Worm (Caenorhabditis elegans) whole organism, young adult: ENCODE measurements around the gene R02D5.9.
A peak's percentile ranks its signal among the peaks of the same experiment; 100 is the strongest.

Experiments
- B0035.1 ChIP-seq: sonication (generic microtip); optimal IDR thresholded peaks from 2 replicates; lab custom pipeline; 2016; ENCODE audit warnings: missing genetic modification characterization, mild to moderate bottlenecking, missing compliant biosample characterization, missing genotype, missing genetic modification reagents
- D2030.7 ChIP-seq: fragments of 200-800 bp; sonication (Bioruptor generic); IDR thresholded peaks from 2 replicates; pipeline ENCODE4 v1.3.6; 2022; ENCODE audit warnings: missing genetic modification reagents, missing genetic modification characterization, missing compliant biosample characterization
- F22D6.2 ChIP-seq: sonication (generic microtip); optimal IDR thresholded peaks from 2 replicates; lab custom pipeline; 2016; ENCODE audit warnings: mild to moderate bottlenecking, missing genetic modification characterization, missing compliant biosample characterization
- F33H1.4 ChIP-seq: fragments of 200-800 bp; sonication (Bioruptor generic); IDR thresholded peaks from 2 replicates; pipeline ENCODE4 v1.3.6; 2022; ENCODE audit warnings: missing genetic modification reagents, missing genetic modification characterization, missing compliant biosample characterization
- F37B4.10 ChIP-seq: fragments of 200-800 bp; sonication (Bioruptor generic); IDR thresholded peaks from 2 replicates; pipeline ENCODE4 v1.3.6; 2022; ENCODE audit warnings: missing genetic modification characterization, missing compliant biosample characterization
- F52B5.7 ChIP-seq: sonication (generic microtip); optimal IDR thresholded peaks from 2 replicates; lab custom pipeline; 2016; ENCODE audit warnings: mild to moderate bottlenecking, missing genetic modification characterization, missing compliant biosample characterization
- K12H6.12 ChIP-seq: fragments of 200-800 bp; sonication (Bioruptor generic); optimal IDR thresholded peaks from 2 replicates; lab custom pipeline; 2018; ENCODE audit warnings: mild to moderate bottlenecking, missing genetic modification characterization, missing compliant biosample characterization
- T07F8.4 ChIP-seq: sonication (generic microtip); optimal IDR thresholded peaks from 2 replicates; lab custom pipeline; 2016; ENCODE audit warnings: mild to moderate bottlenecking, missing genetic modification characterization, moderate library complexity, missing compliant biosample characterization
- Y53G8AR.9 ChIP-seq: fragments of 200-800 bp; sonication (Bioruptor generic); conservative IDR thresholded peaks from 2 replicates; pipeline ENCODE4 v1.3.6; 2022; ENCODE audit warnings: missing genetic modification reagents, missing genetic modification characterization, missing compliant biosample characterization
- Y56A3A.18 ChIP-seq: fragments of 200-800 bp; sonication (Bioruptor generic); IDR thresholded peaks from 2 replicates; pipeline ENCODE4 v1.3.6; 2022; ENCODE audit warnings: missing genetic modification reagents, missing genetic modification characterization, missing compliant biosample characterization
- Y79H2A.3 ChIP-seq: fragments of 200-800 bp; sonication (Bioruptor generic); conservative IDR thresholded peaks from 2 replicates; pipeline ENCODE4 v1.3.6; 2022; ENCODE audit warnings: missing genetic modification reagents, missing genetic modification characterization, missing compliant biosample characterization
- atf-7 ChIP-seq: sonication (generic microtip); optimal IDR thresholded peaks from 2 replicates; lab custom pipeline; 2017; ENCODE audit warnings: mild to moderate bottlenecking, missing genetic modification characterization, missing compliant biosample characterization
- ceh-100 ChIP-seq: fragments of 200-800 bp; sonication (Bioruptor generic); IDR thresholded peaks from 2 replicates; pipeline ENCODE4 v1.3.6; 2022; ENCODE audit warnings: missing genetic modification reagents, missing genetic modification characterization, missing compliant biosample characterization
- chd-7 ChIP-seq: sonication (generic microtip); optimal IDR thresholded peaks from 2 replicates; lab custom pipeline; 2016; ENCODE audit warnings: mild to moderate bottlenecking, missing genetic modification characterization, moderate library complexity, missing compliant biosample characterization
- dox-1 ChIP-seq: fragments of 200-800 bp; sonication (Bioruptor generic); IDR thresholded peaks from 2 replicates; pipeline ENCODE4 v1.3.6; 2022; ENCODE audit warnings: missing genetic modification reagents, missing genetic modification characterization, missing compliant biosample characterization
- gei-17 ChIP-seq: fragments of 200-800 bp; sonication (Bioruptor generic); optimal IDR thresholded peaks from 2 replicates; lab custom pipeline; 2018; ENCODE audit warnings: mild to moderate bottlenecking, missing genetic modification characterization, missing compliant biosample characterization
- him-1 ChIP-seq: sonication (generic microtip); optimal IDR thresholded peaks from 2 replicates; lab custom pipeline; 2016; ENCODE audit warnings: missing genotype, missing genetic modification reagents, missing genetic modification characterization, missing compliant biosample characterization
- hlh-26 ChIP-seq: fragments of 200-800 bp; sonication (Bioruptor generic); conservative IDR thresholded peaks from 2 replicates; pipeline ENCODE4 v1.3.6; 2022; ENCODE audit warnings: missing genetic modification reagents, missing genetic modification characterization, missing compliant biosample characterization
- hsf-1 ChIP-seq: fragments of 200-800 bp; sonication (Bioruptor generic); IDR thresholded peaks from 2 replicates; pipeline ENCODE4 v1.3.6; 2022; ENCODE audit warnings: missing genetic modification reagents, missing genetic modification characterization, missing compliant biosample characterization
- lag-1 ChIP-seq: fragments of 200-800 bp; sonication (Bioruptor generic); IDR thresholded peaks from 2 replicates; pipeline ENCODE4 v1.3.6; 2022; ENCODE audit warnings: missing genetic modification reagents, missing genetic modification characterization, missing compliant biosample characterization
- let-607 ChIP-seq, 2 experiments: fragments of 200-800 bp in 1 of 2; sonication (Bioruptor generic) in 1 of 2; sonication (generic microtip) in 1 of 2; optimal IDR thresholded peaks; 2 replicates each; lab custom pipeline; 2016 to 2018; ENCODE audit warnings: mild to moderate bottlenecking in 2 of 2, missing compliant biosample characterization in 2 of 2, missing genetic modification characterization in 2 of 2, moderate library complexity in 2 of 2, missing genotype in 1 of 2
- lin-26 ChIP-seq: fragments of 200-800 bp; sonication (Bioruptor generic); IDR thresholded peaks from 2 replicates; pipeline ENCODE4 v1.3.6; 2022; ENCODE audit warnings: missing genetic modification reagents, missing genetic modification characterization, missing compliant biosample characterization
- madf-10 ChIP-seq: sonication (generic microtip); optimal IDR thresholded peaks from 2 replicates; lab custom pipeline; 2016; ENCODE audit warnings: mild to moderate bottlenecking, missing genetic modification characterization, missing compliant biosample characterization
- mcd-1 ChIP-seq: fragments of 200-800 bp; sonication (Bioruptor generic); IDR thresholded peaks from 2 replicates; pipeline ENCODE4 v1.3.6; 2022; ENCODE audit warnings: missing genetic modification reagents, missing genetic modification characterization, missing compliant biosample characterization
- mes-4 ChIP-seq: sonication (generic microtip); optimal IDR thresholded peaks from 2 replicates; lab custom pipeline; 2016; ENCODE audit warnings: missing genotype, missing genetic modification characterization, missing compliant biosample characterization
- nfya-1 ChIP-seq: sonication (generic microtip); optimal IDR thresholded peaks from 2 replicates; lab custom pipeline; 2017; ENCODE audit warnings: antibody characterized with exemption, missing compliant biosample characterization, missing genetic modification characterization, borderline replicate concordance; ENCODE audit not compliant: insufficient read depth
- nhr-120 ChIP-seq: fragments of 200-800 bp; sonication (Bioruptor generic); IDR thresholded peaks from 2 replicates; pipeline ENCODE4 v1.3.6; 2022; ENCODE audit warnings: missing genetic modification characterization, missing compliant biosample characterization
- nhr-179 ChIP-seq: sonication (generic microtip); optimal IDR thresholded peaks from 2 replicates; lab custom pipeline; 2016; ENCODE audit warnings: mild to moderate bottlenecking, missing genetic modification characterization, missing compliant biosample characterization
- nhr-80 ChIP-seq: sonication (generic microtip); optimal IDR thresholded peaks from 2 replicates; lab custom pipeline; 2016; ENCODE audit warnings: missing genetic modification characterization, missing compliant biosample characterization
- nhr-90 ChIP-seq: sonication (generic microtip); optimal IDR thresholded peaks from 2 replicates; lab custom pipeline; 2016; ENCODE audit warnings: missing genotype, mild to moderate bottlenecking, missing genetic modification characterization, missing compliant biosample characterization
- repo-1 ChIP-seq: sonication (generic microtip); optimal IDR thresholded peaks from 2 replicates; lab custom pipeline; 2017; ENCODE audit warnings: mild to moderate bottlenecking, missing genetic modification characterization, missing compliant biosample characterization
- snpc-4 ChIP-seq, 5 experiments: fragments of 150-350 bp in 1 of 5; sonication (generic microtip) in 4 of 5; optimal IDR thresholded peaks; 2 replicates each; lab custom pipeline; 2014 to 2018; ENCODE audit warnings: missing genetic modification characterization in 5 of 5, missing biosample characterization in 3 of 5, antibody characterized with exemption in 2 of 5, mild to moderate bottlenecking in 2 of 5, missing compliant biosample characterization in 2 of 5, missing genotype in 2 of 5, moderate library complexity in 2 of 5, missing genetic modification reagents in 1 of 5
- sptf-2 ChIP-seq: fragments of 200-800 bp; sonication (Bioruptor generic); optimal IDR thresholded peaks from 2 replicates; lab custom pipeline; 2018; ENCODE audit warnings: mild to moderate bottlenecking, missing genetic modification characterization, missing compliant biosample characterization
- tbx-9 ChIP-seq: sonication (generic microtip); optimal IDR thresholded peaks from 2 replicates; lab custom pipeline; 2016; ENCODE audit warnings: borderline replicate concordance, missing genetic modification characterization, inconsistent platforms, missing compliant biosample characterization
- tlf-1 ChIP-seq: fragments of 200-800 bp; sonication (Bioruptor generic); optimal IDR thresholded peaks from 2 replicates; lab custom pipeline; 2018; ENCODE audit warnings: mild to moderate bottlenecking, missing genetic modification characterization, missing compliant biosample characterization
- xnd-1 ChIP-seq: sonication (generic microtip); optimal IDR thresholded peaks from 2 replicates; lab custom pipeline; 2016; ENCODE audit warnings: missing genotype, missing genetic modification reagents, missing genetic modification characterization, missing compliant biosample characterization
- ztf-18 ChIP-seq: sonication (generic microtip); optimal IDR thresholded peaks from 2 replicates; lab custom pipeline; 2016; ENCODE audit warnings: missing genotype, mild to moderate bottlenecking, missing genetic modification characterization, missing compliant biosample characterization
- ztf-25 ChIP-seq: fragments of 200-800 bp; sonication (Bioruptor generic); IDR thresholded peaks from 2 replicates; pipeline ENCODE4 v1.3.6; 2022; ENCODE audit warnings: missing genetic modification reagents, missing genetic modification characterization, missing compliant biosample characterization
- ztf-3 ChIP-seq: fragments of 200-800 bp; sonication (Bioruptor generic); optimal IDR thresholded peaks from 2 replicates; lab custom pipeline; 2018; ENCODE audit warnings: mild to moderate bottlenecking, missing genetic modification characterization, missing compliant biosample characterization

The R02D5.9 gene

DNA sequence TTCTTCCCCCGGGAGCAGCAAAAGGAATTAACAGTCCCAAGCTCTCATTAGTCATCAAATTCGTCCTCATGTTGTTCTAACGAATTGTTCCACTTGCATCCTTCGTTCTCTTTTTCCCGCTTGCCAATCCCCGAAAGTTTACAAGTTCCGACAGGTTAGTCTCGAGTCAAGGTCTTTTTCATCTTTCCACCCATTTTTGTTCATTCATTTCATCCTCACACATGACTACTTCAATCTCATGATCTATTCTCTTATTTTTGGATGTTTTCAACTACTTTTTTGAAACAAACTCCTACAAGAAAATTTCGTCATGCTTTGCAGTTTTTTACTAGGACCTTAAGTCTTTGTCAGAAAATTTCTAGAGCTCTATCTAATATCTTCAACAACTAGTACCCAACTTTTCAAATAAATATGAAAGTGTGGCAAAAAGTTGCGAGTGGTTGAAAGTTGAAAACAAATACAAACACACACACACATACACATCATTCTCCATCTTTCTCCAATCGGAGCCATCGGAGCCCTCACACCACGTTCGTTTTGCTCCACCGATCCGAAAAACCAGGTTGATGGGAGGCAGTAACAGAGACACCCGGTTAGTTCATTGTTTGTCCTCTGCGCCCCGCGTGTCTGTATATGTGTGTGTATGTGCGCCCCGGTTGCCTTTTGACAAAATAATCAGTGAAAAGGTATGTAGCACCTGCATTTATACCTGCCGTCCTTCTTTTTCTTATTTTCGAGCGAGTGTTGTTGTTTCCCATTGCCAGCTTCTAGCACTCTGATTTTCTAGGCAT is 11.7 kb downstream of the R02D5.9 start:
- TF ChIP-seq dox-1 (GFP tag; lab: Robert Waterston, UW) (peak; percentile 51; the same call in 1 of the 2 replicates), lin-26 (GFP tag; lab: Robert Waterston, UW) (peak; percentile 30; the same call in 1 of the 2 replicates), tbx-9 (no peak), nhr-80 (tag; lab: Kevin White, UChicago) (peak; percentile 21)

DNA sequence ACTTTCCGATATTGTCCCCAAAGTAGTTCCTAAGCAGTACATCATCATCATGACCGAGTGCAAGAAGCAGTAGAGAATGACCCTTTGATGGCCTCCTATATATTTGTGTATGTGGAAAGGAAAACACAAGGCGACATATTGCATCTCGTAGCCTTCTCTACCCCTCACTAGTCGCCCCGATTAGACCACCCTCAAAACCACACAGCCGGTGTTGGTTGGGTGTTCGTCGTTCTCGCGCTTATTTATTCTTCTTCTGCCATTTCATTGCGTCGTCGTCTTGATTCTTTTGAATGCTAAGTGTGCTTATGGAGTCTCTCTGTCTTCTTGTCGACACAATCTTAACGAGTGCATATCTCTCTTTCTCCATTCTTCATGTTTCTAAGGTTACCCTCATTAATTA is 12.7 kb downstream of the R02D5.9 start:
- TF ChIP-seq ceh-100 (GFP tag; lab: Robert Waterston, UW) (no peak), F22D6.2 (tag; lab: Kevin White, UChicago) (no peak), F52B5.7 (no peak), hlh-26 (no peak), T07F8.4 (tag; lab: Kevin White, UChicago) (no peak), madf-10 (tag; lab: Kevin White, UChicago) (no peak), chd-7 (tag; lab: Kevin White, UChicago) (no peak), nfya-1 (tag; lab: Kevin White, UChicago) (no peak), atf-7 (tag; lab: Kevin White, UChicago) (no peak), D2030.7 (GFP tag; lab: Robert Waterston, UW) (no peak), him-1 (tag; lab: Kevin White, UChicago) (no peak), hsf-1 (GFP tag; lab: Robert Waterston, UW) (no peak), xnd-1 (no peak), mcd-1 (GFP tag; lab: Robert Waterston, UW) (no peak)
- TF ChIP-seq, all 124 proteins: peak for 0

DNA sequence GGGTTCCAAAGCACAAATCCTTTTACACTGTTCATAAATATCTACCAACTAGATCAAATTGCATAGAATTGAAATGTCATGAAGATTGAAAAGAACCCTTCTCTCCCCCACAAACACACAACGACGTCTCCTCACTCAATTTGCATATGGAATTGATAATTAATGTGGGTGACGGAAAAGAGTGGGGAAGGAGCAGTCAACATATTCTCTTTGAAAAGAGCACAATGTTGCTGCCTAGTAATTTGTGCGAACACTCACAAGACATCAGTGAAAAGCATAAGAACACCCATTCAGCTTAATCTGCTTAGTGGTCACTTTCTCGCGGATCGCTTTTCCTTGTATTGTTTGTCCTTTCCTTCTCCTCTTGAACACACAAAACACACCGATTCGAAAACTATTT is 14.5 kb downstream of the R02D5.9 start:
- 0 out of 2 replicates have a peak, but pooled peaks have one; percentile 36 for TF ChIP-seq Y56A3A.18
- TF ChIP-seq ztf-3 (GFP tag; lab: Kevin White, UChicago): no peak
- no peak for TF ChIP-seq nhr-179 (tag; lab: Kevin White, UChicago)

DNA sequence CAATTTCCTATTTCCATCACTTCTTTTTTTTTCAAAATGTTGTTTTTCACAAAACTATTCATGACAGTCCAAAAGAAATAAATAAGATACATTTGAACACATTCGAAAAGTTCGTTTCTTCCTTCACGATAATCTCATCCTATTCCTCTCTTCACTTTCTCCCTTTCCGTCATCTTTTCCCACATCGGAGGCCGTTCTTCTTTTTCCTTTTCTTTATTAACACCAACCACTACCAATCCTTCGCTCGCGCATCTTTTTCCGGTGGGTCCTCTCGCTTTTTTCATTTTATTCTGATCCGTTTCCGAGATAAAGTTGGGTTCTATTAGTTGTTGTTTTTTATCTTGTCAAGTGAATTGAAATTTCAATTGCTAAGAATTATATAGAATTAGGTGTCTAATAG is 15.4 kb downstream of the R02D5.9 start:
- TF ChIP-seq chd-7 (tag; lab: Kevin White, UChicago) (no peak), lag-1 (no peak), tlf-1 (no peak), Y79H2A.3 (GFP tag; lab: Robert Waterston, UW) (no peak), Y53G8AR.9 (GFP tag; lab: Robert Waterston, UW) (no peak), gei-17 (GFP tag; lab: Kevin White, UChicago) (no peak), nhr-90 (no peak), T07F8.4 (tag; lab: Kevin White, UChicago) (no peak), mes-4 (no peak), ztf-18 (tag; lab: Kevin White, UChicago) (no peak), hsf-1 (GFP tag; lab: Robert Waterston, UW) (no peak), nhr-179 (tag; lab: Kevin White, UChicago) (no peak), sptf-2 (no peak)

DNA sequence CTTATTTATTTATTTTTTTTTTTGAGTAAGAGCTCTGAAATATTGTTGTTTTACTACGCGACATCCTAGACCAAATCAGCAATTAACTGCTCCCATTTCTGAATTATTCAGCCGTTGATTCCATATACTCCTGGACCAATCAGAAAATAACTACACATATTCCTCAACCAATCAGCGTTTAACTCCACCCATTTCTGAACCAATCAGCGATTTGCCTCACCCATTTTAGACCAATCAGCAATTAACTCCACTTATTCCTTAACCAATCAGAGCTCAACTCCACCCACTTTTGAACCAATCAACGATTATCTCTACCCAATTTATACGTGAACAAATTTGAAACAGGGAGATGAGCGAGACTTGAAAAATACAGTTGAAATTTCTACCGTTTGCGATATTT is 17.3 kb downstream of the R02D5.9 start:
- no peak for TF ChIP-seq ztf-18 (tag; lab: Kevin White, UChicago)
- no peak for TF ChIP-seq let-607 (tag; optimal IDR thresholded peaks at IDR 0.05; lab: Kevin White, UChicago)
- no peak for TF ChIP-seq F33H1.4 (GFP tag; lab: Robert Waterston, UW)
- no peak for TF ChIP-seq snpc-4 (GFP tag; optimal IDR thresholded peaks at IDR 0.05; lab: Kevin White, UChicago)
- no peak for TF ChIP-seq snpc-4 (tag; optimal IDR thresholded peaks at IDR 0.05; lab: Kevin White, UChicago)
- no peak for TF ChIP-seq him-1 (tag; lab: Kevin White, UChicago)
- no peak for TF ChIP-seq K12H6.12
- TF ChIP-seq F37B4.10 (GFP tag; lab: Robert Waterston, UW): no peak
- no peak for TF ChIP-seq B0035.1 (tag; lab: Kevin White, UChicago)
- no peak for TF ChIP-seq nhr-120 (GFP tag; lab: Robert Waterston, UW)
- no peak for TF ChIP-seq T07F8.4 (tag; lab: Kevin White, UChicago)
- no peak for TF ChIP-seq lin-26 (GFP tag; lab: Robert Waterston, UW)
- no peak for TF ChIP-seq Y53G8AR.9 (GFP tag; lab: Robert Waterston, UW)
- TF ChIP-seq ztf-25 (GFP tag; lab: Robert Waterston, UW): no peak
- TF ChIP-seq repo-1 (tag; lab: Kevin White, UChicago): no peak
- TF ChIP-seq, all 124 proteins: peak for 0
